Fruit fly (Drosophila melanogaster): ENCODE data around the gene Ibf1.

- TF ChIP-seq CG8478 (optimal IDR thresholded peaks at IDR 0.05): no peak
- no peak for TF ChIP-seq CTCF (optimal IDR thresholded peaks at IDR 0.05)
Measured at dm6 chr3R:9227330-9227729, 31.4 kb upstream of the Ibf1 start.
